Worm (Caenorhabditis elegans) whole organism, L4 larva: ENCODE results near the gene srx-135.

Source experiments
- F26F4.8 ChIP-seq: fragments of 200-800 bp; sonication (Bioruptor generic); conservative IDR thresholded peaks from 2 replicates; pipeline ENCODE4 v1.3.6; 2022; ENCODE audit warnings: missing genetic modification characterization, missing compliant biosample characterization
- F37D6.2 ChIP-seq: sonication (generic microtip); optimal IDR thresholded peaks from 2 replicates; lab custom pipeline; 2016; ENCODE audit warnings: mild to moderate bottlenecking, missing genetic modification characterization, missing compliant biosample characterization
- F44E2.7 ChIP-seq: fragments of 200-800 bp; sonication (Bioruptor generic); IDR thresholded peaks from 2 replicates; pipeline ENCODE4 v2.1.2; 2022; ENCODE audit warnings: missing genetic modification characterization, missing compliant biosample characterization
- aha-1 ChIP-seq: fragments of 150-350 bp; peaks from one replicate; lab custom pipeline; 2014; ENCODE audit warnings: missing biosample characterization, missing genetic modification characterization
- ama-1 ChIP-seq: fragments of 150-350 bp; optimal IDR thresholded peaks from 2 replicates; lab custom pipeline; 2014; ENCODE audit warnings: inconsistent platforms, mixed read lengths
- attf-4 ChIP-seq: sonication (generic microtip); optimal IDR thresholded peaks from 3 replicates; lab custom pipeline; 2017; ENCODE audit warnings: missing biosample characterization, missing genetic modification characterization
- ceh-32 ChIP-seq: sonication (generic microtip); optimal IDR thresholded peaks from 2 replicates; lab custom pipeline; 2016; ENCODE audit warnings: mild to moderate bottlenecking, missing genetic modification characterization, missing compliant biosample characterization; ENCODE audit not compliant: poor library complexity
- ceh-44 ChIP-seq: fragments of 200-800 bp; sonication (Bioruptor generic); IDR thresholded peaks from 2 replicates; pipeline ENCODE4 v1.3.6; 2022; ENCODE audit warnings: missing genetic modification reagents, missing genetic modification characterization, missing compliant biosample characterization
- ceh-62 ChIP-seq: sonication (generic microtip); optimal IDR thresholded peaks from 2 replicates; lab custom pipeline; 2017; ENCODE audit warnings: missing biosample characterization, missing genetic modification characterization
- ceh-82 ChIP-seq: sonication (generic microtip); optimal IDR thresholded peaks from 2 replicates; lab custom pipeline; 2017; ENCODE audit warnings: missing biosample characterization, missing genetic modification characterization
- ces-1 ChIP-seq: fragments of 150-350 bp; sonication (generic microtip); optimal IDR thresholded peaks from 4 replicates; lab custom pipeline; 2014; ENCODE audit warnings: missing biosample characterization, missing genetic modification reagents, missing genetic modification characterization
- ctbp-1 ChIP-seq: fragments of 200-800 bp; sonication (Bioruptor generic); IDR thresholded peaks from 2 replicates; pipeline ENCODE4 v1.3.6; 2022; ENCODE audit warnings: missing genetic modification reagents, missing genetic modification characterization, missing compliant biosample characterization
- daf-12 ChIP-seq: fragments of 150-350 bp; optimal IDR thresholded peaks from 2 replicates; lab custom pipeline; 2014; ENCODE audit warnings: missing biosample characterization, missing genetic modification reagents, missing genetic modification characterization
- daf-16 ChIP-seq, 3 experiments: sonication (generic microtip); optimal IDR thresholded peaks; 2 replicates each; lab custom pipeline; 2016 to 2017; ENCODE audit warnings: missing genetic modification characterization in 3 of 3, missing genetic modification reagents in 3 of 3, mild to moderate bottlenecking in 2 of 3, missing compliant biosample characterization in 2 of 3, missing biosample characterization in 1 of 3, moderate library complexity in 1 of 3
- daf-8 ChIP-seq: fragments of 200-800 bp; sonication (Bioruptor generic); IDR thresholded peaks from 2 replicates; pipeline ENCODE4 v1.3.6; 2022; ENCODE audit warnings: missing genetic modification characterization, missing compliant biosample characterization
- dmd-6 ChIP-seq: fragments of 200-800 bp; sonication (Bioruptor generic); IDR thresholded peaks from 2 replicates; pipeline ENCODE4 v1.3.6; 2022; ENCODE audit warnings: missing genetic modification reagents, missing genetic modification characterization, missing compliant biosample characterization
- duxl-1 ChIP-seq: sonication (generic microtip); optimal IDR thresholded peaks from 2 replicates; lab custom pipeline; 2016; ENCODE audit warnings: mild to moderate bottlenecking, missing genetic modification characterization, moderate library complexity, missing compliant biosample characterization; ENCODE audit not compliant: poor library complexity
- dve-1 ChIP-seq: sonication (generic microtip); optimal IDR thresholded peaks from 2 replicates; lab custom pipeline; 2017; ENCODE audit warnings: antibody characterized with exemption, mild to moderate bottlenecking, missing genetic modification characterization, missing compliant biosample characterization; ENCODE audit not compliant: insufficient read depth
- fkh-10 ChIP-seq: fragments of 150-350 bp; optimal IDR thresholded peaks from 2 replicates; lab custom pipeline; 2014; ENCODE audit warnings: missing biosample characterization, missing genetic modification reagents, missing genetic modification characterization
- fos-1 ChIP-seq: fragments of 150-350 bp; optimal IDR thresholded peaks from 2 replicates; lab custom pipeline; 2014; ENCODE audit warnings: missing biosample characterization, missing genetic modification characterization
- hlh-30 ChIP-seq: sonication (generic microtip); optimal IDR thresholded peaks from 2 replicates; lab custom pipeline; 2017; ENCODE audit warnings: antibody characterized with exemption, mild to moderate bottlenecking, missing genetic modification characterization, missing compliant biosample characterization; ENCODE audit not compliant: insufficient read depth
- hmg-1.1 ChIP-seq: fragments of 200-800 bp; sonication (Bioruptor generic); IDR thresholded peaks from 2 replicates; pipeline ENCODE4 v1.3.6; 2022; ENCODE audit warnings: missing genetic modification reagents, missing genetic modification characterization, missing compliant biosample characterization
- jun-1 ChIP-seq: fragments of 150-350 bp; optimal IDR thresholded peaks from 2 replicates; lab custom pipeline; 2014; ENCODE audit warnings: missing biosample characterization, missing genetic modification reagents, missing genetic modification characterization
- lin-39 ChIP-seq: fragments of 150-350 bp; optimal IDR thresholded peaks from 2 replicates; lab custom pipeline; 2014; ENCODE audit warnings: missing biosample characterization, missing genetic modification reagents, missing genetic modification characterization
- mep-1 ChIP-seq: fragments of 150-350 bp; sonication (generic microtip); optimal IDR thresholded peaks from 3 replicates; lab custom pipeline; 2014; ENCODE audit warnings: missing biosample characterization, missing genetic modification characterization
- mxl-2 ChIP-seq: fragments of 200-800 bp; sonication (Bioruptor generic); conservative IDR thresholded peaks from 2 replicates; pipeline ENCODE4 v1.3.6; 2022; ENCODE audit warnings: missing genetic modification reagents, missing genetic modification characterization, missing compliant biosample characterization
- mxl-3 ChIP-seq: fragments of 200-800 bp; sonication (Bioruptor generic); optimal IDR thresholded peaks from 2 replicates; lab custom pipeline; 2018; ENCODE audit warnings: mild to moderate bottlenecking, missing genetic modification characterization, missing compliant biosample characterization
- nhr-11 ChIP-seq: fragments of 150-350 bp; optimal IDR thresholded peaks from 2 replicates; lab custom pipeline; 2014; ENCODE audit warnings: missing biosample characterization, missing genetic modification characterization
- nhr-237 ChIP-seq: sonication (generic microtip); optimal IDR thresholded peaks from 2 replicates; lab custom pipeline; 2017; ENCODE audit warnings: missing biosample characterization, missing genetic modification characterization
- nhr-25 ChIP-seq: sonication (generic microtip); optimal IDR thresholded peaks from 2 replicates; lab custom pipeline; 2017; ENCODE audit warnings: missing genetic modification characterization, mild to moderate bottlenecking, missing compliant biosample characterization, antibody characterized with exemption, moderate library complexity, borderline replicate concordance; ENCODE audit not compliant: insufficient read depth
- nhr-28 ChIP-seq: fragments of 150-350 bp; optimal IDR thresholded peaks from 2 replicates; lab custom pipeline; 2014; ENCODE audit warnings: missing biosample characterization, missing genetic modification characterization
- nhr-41 ChIP-seq: fragments of 200-800 bp; sonication (Bioruptor generic); IDR thresholded peaks from 2 replicates; pipeline ENCODE4 v1.3.6; 2022; ENCODE audit warnings: missing genetic modification reagents, missing genetic modification characterization, missing compliant biosample characterization
- nhr-77 ChIP-seq: fragments of 150-350 bp; optimal IDR thresholded peaks from 2 replicates; lab custom pipeline; 2014; ENCODE audit warnings: missing biosample characterization, missing genetic modification characterization
- pqm-1 ChIP-seq: sonication (generic microtip); optimal IDR thresholded peaks from 2 replicates; lab custom pipeline; 2017; ENCODE audit warnings: missing biosample characterization, missing genetic modification characterization
- snpc-1.2 ChIP-seq: fragments of 200-800 bp; sonication (Bioruptor generic); IDR thresholded peaks from 2 replicates; pipeline ENCODE4 v1.3.6; 2022; ENCODE audit warnings: missing genetic modification reagents, missing genetic modification characterization, missing compliant biosample characterization
- spr-3 ChIP-seq: fragments of 200-800 bp; sonication (Bioruptor generic); optimal IDR thresholded peaks from 2 replicates; lab custom pipeline; 2018; ENCODE audit warnings: mild to moderate bottlenecking, missing genetic modification characterization, missing compliant biosample characterization
- unc-130 ChIP-seq: sonication (generic microtip); optimal IDR thresholded peaks from 2 replicates; lab custom pipeline; 2016; ENCODE audit warnings: missing genetic modification reagents, missing genetic modification characterization, missing compliant biosample characterization
- unc-39 ChIP-seq: sonication (generic microtip); optimal IDR thresholded peaks from 2 replicates; lab custom pipeline; 2017; ENCODE audit warnings: missing biosample characterization, missing genetic modification characterization
- zag-1 ChIP-seq: fragments of 150-350 bp; optimal IDR thresholded peaks from 2 replicates; lab custom pipeline; 2014; ENCODE audit warnings: missing biosample characterization, missing genetic modification characterization
- zfp-2 ChIP-seq: sonication (generic microtip); optimal IDR thresholded peaks from 2 replicates; lab custom pipeline; 2016; ENCODE audit warnings: mild to moderate bottlenecking, missing genetic modification characterization, missing compliant biosample characterization
- zip-11 ChIP-seq: fragments of 200-800 bp; sonication (Bioruptor generic); IDR thresholded peaks from 2 replicates; pipeline ENCODE4 v1.3.6; 2022; ENCODE audit warnings: missing genetic modification characterization, missing compliant biosample characterization
- zip-2 ChIP-seq: fragments of 150-350 bp; optimal IDR thresholded peaks from 2 replicates; lab custom pipeline; 2014; ENCODE audit warnings: missing biosample characterization, missing genetic modification characterization
- ztf-11 ChIP-seq: fragments of 150-350 bp; optimal IDR thresholded peaks from 2 replicates; lab custom pipeline; 2014; ENCODE audit warnings: missing biosample characterization, missing genetic modification characterization
- ztf-7 ChIP-seq: fragments of 150-350 bp; optimal IDR thresholded peaks from 2 replicates; lab custom pipeline; 2014; ENCODE audit warnings: missing biosample characterization, missing genetic modification characterization

srx-135 gene

DNA sequence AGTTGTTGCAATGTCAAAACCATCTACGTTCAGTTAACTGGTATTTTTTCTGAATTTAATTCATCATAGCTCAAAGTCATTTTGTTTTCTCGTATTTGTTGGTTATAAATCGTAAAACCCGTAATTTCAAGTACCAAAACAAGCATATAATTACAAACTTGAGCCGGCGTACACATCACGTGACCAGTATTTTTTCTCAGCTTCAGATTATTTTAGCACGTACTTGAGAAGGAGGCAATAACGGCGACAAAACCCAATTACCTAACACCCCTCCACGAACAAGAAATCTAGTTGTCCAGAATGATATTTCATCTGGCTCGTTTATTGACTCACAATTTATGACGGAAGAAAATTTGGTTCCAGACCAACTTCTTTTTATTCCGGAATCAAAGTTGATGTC is at the start of gene srx-135:
Gene srx-135 (plus strand): TSS at position 301 of the 400 bp plus-strand sequence.
- no peak for TF ChIP-seq pqm-1 (tag; lab: Kevin White, UChicago)
- TF ChIP-seq unc-39, result no peak
- TF ChIP-seq, all 104 proteins: peak for 0

DNA sequence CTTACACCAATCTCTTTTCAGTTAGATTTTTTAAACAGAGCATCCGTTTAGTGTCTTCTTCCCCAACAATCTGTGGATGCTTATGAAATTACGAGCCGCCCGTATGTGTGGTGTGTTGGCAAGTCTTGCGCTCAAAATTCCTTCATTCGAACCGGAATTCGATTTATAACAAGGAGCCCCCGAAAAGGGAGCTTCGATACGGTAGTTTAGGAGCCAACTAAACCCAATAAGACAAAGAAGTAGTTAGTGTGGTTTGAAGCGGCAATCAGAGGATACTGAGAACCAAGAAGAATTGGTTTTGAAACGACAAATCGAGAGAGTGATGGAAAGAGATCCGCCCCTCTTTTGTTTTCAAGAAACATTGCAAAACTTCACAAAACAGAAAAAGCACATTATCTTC is 46.7 kb upstream of the srx-135 start:
- TF ChIP-seq ces-1 (peak; percentile 47), nhr-41 (GFP tag; lab: Robert Waterston, UW) (no peak)

DNA sequence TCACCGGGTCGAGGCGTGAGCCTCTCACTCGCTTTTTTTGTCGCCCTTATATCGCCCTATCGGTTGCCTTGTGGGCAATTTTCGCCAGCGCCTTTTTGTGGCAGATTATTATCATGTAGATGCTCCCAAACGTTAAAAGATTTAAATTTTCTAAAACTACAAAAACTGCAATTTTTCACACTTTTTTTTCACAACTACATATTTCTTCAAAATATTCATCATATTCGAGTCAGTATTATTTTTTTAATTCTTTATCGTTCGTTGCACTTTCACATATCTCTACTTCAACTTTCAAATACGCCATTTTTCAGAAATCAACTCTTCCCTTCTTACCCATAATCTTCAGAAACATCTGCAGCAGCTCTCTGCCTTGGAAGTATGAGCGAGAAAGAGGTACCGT is 46.1 kb upstream of the srx-135 start, which contains the start of gene ceh-24:
Gene ceh-24 (plus strand): TSS at position 301 of the 400 bp plus-strand sequence.
- TF ChIP-seq ztf-7 (tag; lab: Kevin White, UChicago) (no peak), aha-1 (tag; lab: Kevin White, UChicago) (no peak), spr-3 (GFP tag; lab: Kevin White, UChicago) (no peak), unc-130 (GFP tag; lab: Kevin White, UChicago) (no peak), fos-1 (no peak), nhr-237 (no peak), mxl-2 (no peak), F44E2.7 (GFP tag; lab: Robert Waterston, UW) (no peak), daf-8 (GFP tag; lab: Robert Waterston, UW) (no peak), ztf-11 (tag; lab: Kevin White, UChicago) (no peak), zfp-2 (tag; lab: Kevin White, UChicago) (no peak), zip-11 (GFP tag; lab: Robert Waterston, UW) (no peak), mxl-3 (GFP tag; lab: Kevin White, UChicago) (no peak), zip-2 (tag; lab: Kevin White, UChicago) (no peak), daf-12 (tag; lab: Kevin White, UChicago) (no peak), F26F4.8 (GFP tag; lab: Robert Waterston, UW) (no peak), ceh-62 (no peak), nhr-28 (tag; lab: Kevin White, UChicago) (no peak), hlh-30 (tag; lab: Kevin White, UChicago) (no peak), ceh-82 (tag; lab: Kevin White, UChicago) (no peak)

DNA sequence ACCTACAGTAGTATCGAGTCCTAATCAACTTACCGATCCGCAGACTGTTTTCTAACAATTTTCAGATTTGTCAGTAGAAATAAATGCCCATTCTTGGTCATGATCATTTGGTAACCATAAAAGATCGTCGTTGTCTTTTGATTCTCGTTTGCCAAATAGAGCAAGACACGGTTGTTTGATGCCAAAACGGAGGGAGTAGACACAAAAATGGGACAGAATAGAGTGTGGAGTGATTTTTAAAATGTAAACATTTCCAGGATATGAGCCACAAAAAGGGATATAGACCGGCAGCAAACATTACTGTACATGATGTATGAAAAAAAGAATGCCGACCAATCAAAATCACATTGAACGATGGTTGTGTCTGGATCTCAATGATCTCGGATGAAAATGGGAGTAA is 42.1 kb upstream of the srx-135 start, which contains the start of gene F55B12.2:
Gene F55B12.2 (minus strand): TSS at position 101 of the 400 bp plus-strand sequence.
- TF ChIP-seq pqm-1 (tag; lab: Kevin White, UChicago) (no peak), aha-1 (tag; lab: Kevin White, UChicago) (peak; percentile 9), duxl-1 (tag; lab: Kevin White, UChicago) (no peak)

DNA sequence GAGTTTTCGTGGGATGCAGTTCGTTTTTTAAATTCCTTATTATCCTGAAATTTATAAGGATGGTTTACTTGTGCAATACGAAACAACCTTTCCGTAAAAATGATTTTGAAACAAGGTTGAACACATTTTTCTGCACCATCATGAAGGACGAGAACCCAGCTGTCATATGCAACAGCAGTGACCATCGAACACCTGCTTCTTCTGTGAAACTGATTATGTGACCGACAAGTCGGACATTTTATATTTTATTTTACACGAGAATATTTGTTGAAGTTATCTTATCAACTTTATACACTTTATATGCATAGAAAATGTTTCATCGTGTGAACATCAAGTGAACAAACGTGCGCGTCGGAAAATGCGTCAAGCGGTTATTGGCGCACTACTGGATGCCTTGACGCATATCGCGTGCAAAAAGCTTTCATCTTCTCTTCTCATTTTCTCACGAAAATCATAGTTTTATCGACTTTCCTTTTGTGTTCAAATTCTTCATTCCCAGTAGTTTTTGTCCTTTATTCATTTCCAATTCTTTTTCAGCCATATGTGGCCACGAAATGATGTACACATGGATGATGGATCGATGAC is 40.1 kb upstream of the srx-135 start, which contains the start of gene sel-10:
Gene sel-10 (plus strand): TSS at position 538 of the 585 bp plus-strand sequence.
- no peak for TF ChIP-seq ctbp-1 (GFP tag; lab: Robert Waterston, UW)
- TF ChIP-seq snpc-1.2 (GFP tag; lab: Robert Waterston, UW), result no peak
- TF ChIP-seq zag-1 (tag; lab: Kevin White, UChicago), result no peak
- no peak for TF ChIP-seq spr-3 (GFP tag; lab: Kevin White, UChicago)
- TF ChIP-seq ceh-32 (tag; lab: Kevin White, UChicago), result no peak
- TF ChIP-seq F37D6.2, result peak; percentile 36
- TF ChIP-seq lin-39 (tag; lab: Kevin White, UChicago), result no peak
- no peak for TF ChIP-seq daf-16 (GFP tag; optimal IDR thresholded peaks at IDR 0.05; lab: Kevin White, UChicago)
- peak; percentile 38 for TF ChIP-seq daf-16 (tag; optimal IDR thresholded peaks at IDR 0.05; lab: Kevin White, UChicago)
- peak; percentile 57 for TF ChIP-seq mxl-3 (GFP tag; lab: Kevin White, UChicago)
- no peak for TF ChIP-seq ceh-44
- peak; percentile 66 for TF ChIP-seq duxl-1 (tag; lab: Kevin White, UChicago)
- TF ChIP-seq fkh-10 (GFP tag; lab: Kevin White, UChicago), result no peak
- TF ChIP-seq aha-1 (tag; lab: Kevin White, UChicago), result peak; percentile 98
- no peak for TF ChIP-seq ama-1 (lab: Kevin White, UChicago)
- TF ChIP-seq attf-4 (tag; lab: Kevin White, UChicago), result no peak
- no peak for TF ChIP-seq ces-1
- TF ChIP-seq dve-1 (tag; lab: Kevin White, UChicago), result no peak
- 0 out of 2 replicates have a peak, but pooled peaks have one; percentile 59 for TF ChIP-seq hmg-1.1 (GFP tag; lab: Robert Waterston, UW)
- TF ChIP-seq mep-1 (tag; lab: Kevin White, UChicago), result no peak
- peak; percentile 60 for TF ChIP-seq nhr-11 (tag; lab: Kevin White, UChicago)
- TF ChIP-seq nhr-77 (tag; lab: Kevin White, UChicago), result no peak
- no peak for TF ChIP-seq jun-1
- no peak for TF ChIP-seq nhr-25 (tag; lab: Kevin White, UChicago)
- peak; percentile 70 for TF ChIP-seq dmd-6 (GFP tag; lab: Robert Waterston, UW)
